Worm (Caenorhabditis elegans): ENCODE data around the gene rpl-38.

- TF ChIP-seq ztf-23 (GFP tag; IDR thresholded peaks at IDR 0.05) (peak; percentile 71), med-1 (GFP tag; optimal IDR thresholded peaks at IDR 0.05; ENCODE audit: insufficient read depth) (no peak), flt-1 (GFP tag; IDR thresholded peaks at IDR 0.05) (peak; percentile 85)
Observed at ce11 chrV:15505068-15505467, 6.9 kb upstream of the rpl-38 start.

Measured in whole organism, midembryonic.